Fruit fly (Drosophila melanogaster) whole organism, embryonic: ENCODE measurements around the gene red.
A peak's percentile ranks its signal among the peaks of the same experiment; 100 is the strongest.

Source experiments
- Adf1 ChIP-seq: fragments of 200-800 bp; sonication (Bioruptor generic); IDR thresholded peaks from 2 replicates; pipeline ENCODE4 v1.3.6; 2022; ENCODE audit warnings: missing biosample characterization, missing genetic modification characterization
- Blimp-1 ChIP-seq: fragments of 200-800 bp; sonication (Bioruptor generic); optimal IDR thresholded peaks from 3 replicates; lab custom pipeline; 2018; ENCODE audit warnings: missing biosample characterization, missing genetic modification characterization, mild to moderate bottlenecking, moderate library complexity, missing genetic modification reagents
- CG10147 ChIP-seq: fragments of 200-800 bp; sonication (Bioruptor generic); optimal IDR thresholded peaks from 2 replicates; lab custom pipeline; 2019; ENCODE audit warnings: missing biosample characterization, mild to moderate bottlenecking, missing genetic modification characterization, moderate library complexity
- CG10267 ChIP-seq: fragments of 200-800 bp; sonication (Bioruptor generic); optimal IDR thresholded peaks from 2 replicates; lab custom pipeline; 2018; ENCODE audit warnings: missing biosample characterization, mild to moderate bottlenecking, missing genetic modification characterization, moderate library complexity
- CG11085 ChIP-seq: fragments of 200-800 bp; sonication (Bioruptor generic); IDR thresholded peaks from 2 replicates; pipeline ENCODE4 v1.3.6; 2022; ENCODE audit warnings: missing biosample characterization, missing genetic modification characterization
- CG11560 ChIP-seq: fragments of 200-800 bp; sonication (Bioruptor generic); IDR thresholded peaks from 3 replicates; pipeline ENCODE4 v1.3.6; 2022; ENCODE audit warnings: missing biosample characterization, missing genetic modification characterization
- CG11723 ChIP-seq: fragments of 200-800 bp; sonication (Bioruptor generic); optimal IDR thresholded peaks from 2 replicates; lab custom pipeline; 2017; ENCODE audit warnings: missing biosample characterization, mild to moderate bottlenecking, missing genetic modification characterization
- CG12155 ChIP-seq: fragments of 200-800 bp; sonication (Bioruptor generic); optimal IDR thresholded peaks from 3 replicates; lab custom pipeline; 2016; ENCODE audit warnings: missing biosample characterization, missing genetic modification characterization
- CG12942 ChIP-seq: fragments of 200-800 bp; sonication (Bioruptor generic); optimal IDR thresholded peaks from 3 replicates; lab custom pipeline; 2016; ENCODE audit warnings: missing biosample characterization, missing genetic modification characterization
- CG1602 ChIP-seq: fragments of 200-800 bp; sonication (Bioruptor generic); optimal IDR thresholded peaks from 3 replicates; lab custom pipeline; 2016; ENCODE audit warnings: missing biosample characterization, missing genetic modification characterization
- CG17829 ChIP-seq: fragments of 200-800 bp; optimal IDR thresholded peaks from 2 replicates; lab custom pipeline; 2019; ENCODE audit warnings: missing biosample characterization, mild to moderate bottlenecking, missing genetic modification characterization, moderate library complexity
- CG18476 ChIP-seq: fragments of 200-800 bp; sonication (Bioruptor generic); optimal IDR thresholded peaks from 2 replicates; lab custom pipeline; 2016; ENCODE audit warnings: missing biosample characterization, mild to moderate bottlenecking, missing genetic modification characterization
- CG18619 ChIP-seq: fragments of 200-800 bp; sonication (Bioruptor generic); optimal IDR thresholded peaks from 3 replicates; lab custom pipeline; 2017; ENCODE audit warnings: missing biosample characterization, mild to moderate bottlenecking, missing genetic modification characterization
- CG32532 ChIP-seq: fragments of 200-800 bp; sonication (Bioruptor generic); IDR thresholded peaks from 2 replicates; pipeline ENCODE4 v1.3.6; 2022; ENCODE audit warnings: missing biosample characterization, missing genetic modification characterization
- CG32772 ChIP-seq: fragments of 200-800 bp; sonication (Bioruptor generic); IDR thresholded peaks from 2 replicates; pipeline ENCODE4 v1.3.6; 2022; ENCODE audit warnings: missing biosample characterization, missing genetic modification characterization
- CG3281 ChIP-seq: fragments of 200-800 bp; sonication (Bioruptor generic); optimal IDR thresholded peaks from 3 replicates; lab custom pipeline; 2017; ENCODE audit warnings: missing biosample characterization, mild to moderate bottlenecking, missing genetic modification characterization
- CG3995 ChIP-seq: fragments of 200-800 bp; sonication (Bioruptor generic); optimal IDR thresholded peaks from 3 replicates; lab custom pipeline; 2016; ENCODE audit warnings: missing biosample characterization, missing genetic modification characterization
- CG4404 ChIP-seq: fragments of 200-800 bp; sonication (Bioruptor generic); IDR thresholded peaks from 2 replicates; pipeline ENCODE4 v1.3.6; 2022; ENCODE audit warnings: missing biosample characterization, missing genetic modification characterization
- CG4617 ChIP-seq: fragments of 200-800 bp; sonication (Bioruptor generic); optimal IDR thresholded peaks from 3 replicates; lab custom pipeline; 2016; ENCODE audit warnings: missing biosample characterization, missing genetic modification characterization, borderline replicate concordance
- CG5245 ChIP-seq: fragments of 200-800 bp; sonication (Bioruptor generic); optimal IDR thresholded peaks from 3 replicates; lab custom pipeline; 2016; ENCODE audit warnings: missing biosample characterization, missing genetic modification characterization
- CG7372 ChIP-seq: fragments of 200-800 bp; sonication (Bioruptor generic); IDR thresholded peaks from 2 replicates; pipeline ENCODE4 v1.3.6; 2022; ENCODE audit warnings: missing biosample characterization, missing genetic modification characterization
- CG8388 ChIP-seq: fragments of 200-800 bp; sonication (Bioruptor generic); optimal IDR thresholded peaks from 2 replicates; lab custom pipeline; 2019; ENCODE audit warnings: missing biosample characterization, mild to moderate bottlenecking, missing genetic modification characterization, moderate library complexity
- CG8765 ChIP-seq: fragments of 200-800 bp; sonication (Bioruptor generic); IDR thresholded peaks from 2 replicates; pipeline ENCODE4 v1.3.6; 2022; ENCODE audit warnings: missing biosample characterization, missing genetic modification characterization
- CG9437 ChIP-seq: fragments of 200-800 bp; sonication (Bioruptor generic); optimal IDR thresholded peaks from 2 replicates; lab custom pipeline; 2018; ENCODE audit warnings: missing biosample characterization, mild to moderate bottlenecking, missing genetic modification characterization
- Chrac-16 ChIP-seq: fragments of 200-800 bp; sonication (Bioruptor generic); optimal IDR thresholded peaks from 3 replicates; lab custom pipeline; 2016; ENCODE audit warnings: missing biosample characterization, missing genetic modification characterization
- D19A ChIP-seq: fragments of 200-800 bp; optimal IDR thresholded peaks from 3 replicates; lab custom pipeline; 2019; ENCODE audit warnings: missing biosample characterization, mild to moderate bottlenecking, missing genetic modification characterization, moderate library complexity
- Deaf1 ChIP-seq: fragments of 200-800 bp; optimal IDR thresholded peaks from 3 replicates; lab custom pipeline; 2019; ENCODE audit warnings: missing biosample characterization, mild to moderate bottlenecking, missing genetic modification characterization, moderate library complexity
- HmgD ChIP-seq: fragments of 200-800 bp; sonication (Bioruptor generic); optimal IDR thresholded peaks from 3 replicates; lab custom pipeline; 2016; ENCODE audit warnings: missing biosample characterization, missing genetic modification characterization
- Hr78 ChIP-seq, 2 experiments: fragments of 200-800 bp in 1 of 2; fragments of >200 bp in 1 of 2; sonication (Bioruptor generic) in 1 of 2; optimal IDR thresholded peaks; 2 replicates each; lab custom pipeline; 2017 to 2019; ENCODE audit warnings: missing biosample characterization in 2 of 2, missing genetic modification characterization in 2 of 2, mild to moderate bottlenecking in 1 of 2, moderate library complexity in 1 of 2
- Nf-YB ChIP-seq: fragments of 200-800 bp; sonication (Bioruptor generic); optimal IDR thresholded peaks from 3 replicates; lab custom pipeline; 2019; ENCODE audit warnings: missing biosample characterization, mild to moderate bottlenecking, missing genetic modification characterization, moderate library complexity
- Nf-YC ChIP-seq: fragments of 200-800 bp; optimal IDR thresholded peaks from 3 replicates; lab custom pipeline; 2019; ENCODE audit warnings: missing biosample characterization, mild to moderate bottlenecking, missing genetic modification characterization, moderate library complexity
- Oli ChIP-seq: fragments of 200-800 bp; sonication (Bioruptor generic); optimal IDR thresholded peaks from 2 replicates; lab custom pipeline; 2018; ENCODE audit warnings: missing biosample characterization, mild to moderate bottlenecking, missing genetic modification characterization, moderate library complexity
- Sin3A ChIP-seq: fragments of >200 bp; optimal IDR thresholded peaks from 2 replicates; lab custom pipeline; 2018
- Six4 ChIP-seq: fragments of 200-800 bp; sonication (Bioruptor generic); optimal IDR thresholded peaks from 2 replicates; lab custom pipeline; 2016; ENCODE audit warnings: missing biosample characterization, missing genetic modification characterization
- al ChIP-seq: fragments of 200-800 bp; sonication (Bioruptor generic); IDR thresholded peaks from 2 replicates; pipeline ENCODE4 v1.3.6; 2022; ENCODE audit warnings: missing biosample characterization, missing genetic modification characterization
- btn ChIP-seq: fragments of 200-800 bp; sonication (Bioruptor generic); optimal IDR thresholded peaks from 2 replicates; lab custom pipeline; 2016; ENCODE audit warnings: missing biosample characterization, missing genetic modification characterization
- cg ChIP-seq: fragments of 200-800 bp; sonication (Bioruptor generic); optimal IDR thresholded peaks from 3 replicates; lab custom pipeline; 2019; ENCODE audit warnings: missing biosample characterization, mild to moderate bottlenecking, missing genetic modification characterization, moderate library complexity
- da ChIP-seq: fragments of 200-800 bp; sonication (Bioruptor generic); optimal IDR thresholded peaks from 2 replicates; lab custom pipeline; 2016; ENCODE audit warnings: missing biosample characterization, missing genetic modification characterization
- dmrt11E ChIP-seq: fragments of 200-800 bp; sonication (Bioruptor generic); optimal IDR thresholded peaks from 3 replicates; lab custom pipeline; 2018; ENCODE audit warnings: missing biosample characterization, mild to moderate bottlenecking, missing genetic modification characterization, moderate library complexity
- dysf ChIP-seq: fragments of 200-800 bp; sonication (Bioruptor generic); IDR thresholded peaks from 3 replicates; pipeline ENCODE4 v1.3.6; 2022; ENCODE audit warnings: missing biosample characterization, missing genetic modification characterization
- esg ChIP-seq: fragments of 200-800 bp; sonication (Bioruptor generic); conservative IDR thresholded peaks from 2 replicates; pipeline ENCODE4 v1.3.6; 2022; ENCODE audit warnings: missing biosample characterization, missing genetic modification characterization
- gce ChIP-seq: fragments of 200-800 bp; sonication (Bioruptor generic); IDR thresholded peaks from 3 replicates; pipeline ENCODE4 v1.3.6; 2022; ENCODE audit warnings: missing biosample characterization, missing genetic modification characterization
- gcm2 ChIP-seq: fragments of 200-800 bp; sonication (Bioruptor generic); optimal IDR thresholded peaks from 2 replicates; lab custom pipeline; 2016; ENCODE audit warnings: missing biosample characterization, missing genetic modification characterization
- hkb ChIP-seq, 2 experiments: fragments of 200-800 bp in 1 of 2; fragments of >200 bp in 1 of 2; sonication (Bioruptor generic) in 1 of 2; IDR thresholded peaks in 1 of 2; optimal IDR thresholded peaks in 1 of 2; 2 replicates each; pipeline versions ENCODE4 v1.3.6 to Lab custom; 2017 to 2022; ENCODE audit warnings: missing biosample characterization in 1 of 2, missing genetic modification characterization in 1 of 2
- klu ChIP-seq: fragments of 200-800 bp; sonication (Bioruptor generic); IDR thresholded peaks from 2 replicates; pipeline ENCODE4 v1.3.6; 2022; ENCODE audit warnings: missing biosample characterization, missing genetic modification characterization
- lilli ChIP-seq: fragments of 200-800 bp; sonication (Bioruptor generic); optimal IDR thresholded peaks from 3 replicates; lab custom pipeline; 2016; ENCODE audit warnings: missing biosample characterization, missing genetic modification characterization
- nom ChIP-seq: fragments of 200-800 bp; sonication (Bioruptor generic); optimal IDR thresholded peaks from 2 replicates; lab custom pipeline; 2017; ENCODE audit warnings: missing biosample characterization, missing genetic modification characterization, mild to moderate bottlenecking, moderate library complexity, missing genetic modification reagents
- phol ChIP-seq: fragments of 200-800 bp; sonication (Bioruptor generic); optimal IDR thresholded peaks from 3 replicates; lab custom pipeline; 2018; ENCODE audit warnings: missing biosample characterization, mild to moderate bottlenecking, missing genetic modification characterization, moderate library complexity
- sens ChIP-seq: fragments of 200-800 bp; sonication (Bioruptor generic); peaks from one replicate; lab custom pipeline; 2016; ENCODE audit warnings: missing biosample characterization, missing genetic modification characterization
- shn ChIP-seq: fragments of 200-800 bp; sonication (Bioruptor generic); optimal IDR thresholded peaks from 3 replicates; lab custom pipeline; 2016; ENCODE audit warnings: missing biosample characterization, missing genetic modification characterization
- so ChIP-seq: fragments of 200-800 bp; sonication (Bioruptor generic); IDR thresholded peaks from 3 replicates; pipeline ENCODE4 v1.3.6; 2022; ENCODE audit warnings: missing biosample characterization, missing genetic modification characterization
- usp ChIP-seq: fragments of >200 bp; optimal IDR thresholded peaks from 2 replicates; lab custom pipeline; 2017; ENCODE audit warnings: missing biosample characterization, missing genetic modification characterization
- vvl ChIP-seq: fragments of 200-800 bp; sonication (Bioruptor generic); IDR thresholded peaks from 2 replicates; pipeline ENCODE4 v1.3.6; 2022; ENCODE audit warnings: missing biosample characterization, missing genetic modification characterization

Gene red

dm6 chr3R:14332735-14333134, 43.9 kb downstream of the red start (continued):
- TF ChIP-seq Chrac-16 (GFP tag; lab: Kevin White, UChicago) (no peak), CG4617 (GFP tag; lab: Kevin White, UChicago) (no peak), CG4404 (no peak), CG32772 (peak; percentile 43; the same call in 1 of the 2 replicates), dmrt11E (tag; lab: Kevin White, UChicago) (peak; percentile 14), CG10267 (tag; lab: Kevin White, UChicago) (peak; percentile 2), CG5245 (GFP tag; lab: Kevin White, UChicago) (no peak), hkb (optimal IDR thresholded peaks at IDR 0.05; lab: Kevin White, UChicago) (no peak), hkb (GFP tag; IDR thresholded peaks at IDR 0.05; lab: Robert Waterston, UW) (0 out of 2 replicates have a peak, but pooled peaks have one; percentile 16), sens (GFP tag; lab: Kevin White, UChicago) (peak; percentile 65), CG11560 (tag; lab: Robert Waterston, UW) (no peak), CG1602 (GFP tag; lab: Kevin White, UChicago) (peak; percentile 7), D19A (tag; lab: Kevin White, UChicago) (no peak), gce (no peak), CG18476 (GFP tag; lab: Kevin White, UChicago) (no peak), lilli (GFP tag; lab: Kevin White, UChicago) (peak; percentile 15), nom (GFP tag; lab: Kevin White, UChicago) (no peak), Blimp-1 (GFP tag; lab: Kevin White, UChicago) (no peak), esg (GFP tag; lab: Robert Waterston, UW) (peak; percentile 22; the same call in 1 of the 2 replicates), CG32532 (GFP tag; lab: Robert Waterston, UW) (no peak), so (GFP tag; lab: Robert Waterston, UW) (no peak), CG12155 (GFP tag; lab: Kevin White, UChicago) (no peak), btn (no peak), CG12942 (GFP tag; lab: Kevin White, UChicago) (no peak), CG9437 (GFP tag; lab: Kevin White, UChicago) (peak; percentile 24), CG11723 (GFP tag; lab: Kevin White, UChicago) (no peak), cg (GFP tag; lab: Kevin White, UChicago) (peak; percentile 12), CG7372 (GFP tag; lab: Robert Waterston, UW) (no peak), CG17829 (peak; percentile 10), CG10147 (peak; percentile 17), Oli (tag; lab: Kevin White, UChicago) (peak; percentile 37), al (GFP tag; lab: Robert Waterston, UW) (no peak), vvl (GFP tag; lab: Robert Waterston, UW) (no peak), CG18619 (GFP tag; lab: Kevin White, UChicago) (no peak), CG11085 (no peak), gcm2 (GFP tag; lab: Kevin White, UChicago) (no peak), Hr78 (GFP tag; optimal IDR thresholded peaks at IDR 0.05; lab: Kevin White, UChicago) (no peak), CG8388 (GFP tag; lab: Kevin White, UChicago) (peak; percentile 13)

- TF ChIP-seq Sin3A (lab: Kevin White, UChicago) (no peak), Six4 (no peak), phol (tag; lab: Kevin White, UChicago) (no peak), CG3281 (GFP tag; lab: Kevin White, UChicago) (no peak), Nf-YB (peak; percentile 81), CG3995 (GFP tag; lab: Kevin White, UChicago) (no peak), Adf1 (GFP tag; lab: Robert Waterston, UW) (peak; percentile 57), D19A (tag; lab: Kevin White, UChicago) (no peak), da (GFP tag; lab: Kevin White, UChicago) (no peak), Nf-YC (tag; lab: Kevin White, UChicago) (peak; percentile 93), HmgD (GFP tag; lab: Kevin White, UChicago) (no peak), usp (GFP tag; lab: Kevin White, UChicago) (no peak), dysf (no peak), klu (GFP tag; lab: Robert Waterston, UW) (no peak), shn (GFP tag; lab: Kevin White, UChicago) (no peak), Deaf1 (tag; lab: Kevin White, UChicago) (peak; percentile 81), CG8765 (GFP tag; lab: Robert Waterston, UW) (no peak)
These were observed 46.6 kb downstream of the red start for dm6 chr3R:14335504-14335903.
